Fruit fly (Drosophila melanogaster): ENCODE results near the gene CG11841.

The CG11841 gene

dm6 chr3R:29088938-29089661, 38.2 kb downstream of the CG11841 start (continued):
- peak; percentile 21 for TF ChIP-seq YL-1 (GFP tag; optimal IDR thresholded peaks at IDR 0.05)
- TF ChIP-seq fd3F (GFP tag; optimal IDR thresholded peaks at IDR 0.05) = peak; percentile 56
- no peak for TF ChIP-seq pzg (GFP tag; optimal IDR thresholded peaks at IDR 0.05)
- no peak for TF ChIP-seq rib (GFP tag; IDR thresholded peaks at IDR 0.05)
- peak; percentile 48 for TF ChIP-seq Mes4 (GFP tag; optimal IDR thresholded peaks at IDR 0.05)
- TF ChIP-seq gcm2 (GFP tag; optimal IDR thresholded peaks at IDR 0.05) = no peak
- TF ChIP-seq ttk (GFP tag; IDR thresholded peaks at IDR 0.05) = 0 out of 2 replicates have a peak, but pooled peaks have one; percentile 20
- TF ChIP-seq Doc2 (GFP tag; IDR thresholded peaks at IDR 0.05) = peak; percentile 17; the same call in 1 of the 2 replicates
- no peak for TF ChIP-seq CG15479 (GFP tag; optimal IDR thresholded peaks at IDR 0.05)
- peak; percentile 53 for TF ChIP-seq en (GFP tag; optimal IDR thresholded peaks at IDR 0.05)
- TF ChIP-seq bbx (GFP tag; IDR thresholded peaks at IDR 0.05; ENCODE audit: partially characterized antibody) = no peak
- peak; percentile 56; the same call in 2 of the 3 replicates for TF ChIP-seq zfh1 (GFP tag; IDR thresholded peaks at IDR 0.05)
- TF ChIP-seq ato (GFP tag; IDR thresholded peaks at IDR 0.05; ENCODE audit: partially characterized antibody) = no peak
- peak; percentile 23 for TF ChIP-seq twi (tag; optimal IDR thresholded peaks at IDR 0.05)
- peak; percentile 18 for TF ChIP-seq pros (GFP tag; optimal IDR thresholded peaks at IDR 0.05)
- TF ChIP-seq ATbp (GFP tag; optimal IDR thresholded peaks at IDR 0.05) = peak; percentile 81
- peak; percentile 77 for TF ChIP-seq lmd (GFP tag; IDR thresholded peaks at IDR 0.05)
- no peak for TF ChIP-seq zen2 (GFP tag; IDR thresholded peaks at IDR 0.05; ENCODE audit: partially characterized antibody)
- TF ChIP-seq CG12391 (tag; optimal IDR thresholded peaks at IDR 0.05) = peak; percentile 82
- TF ChIP-seq fd102C (GFP tag; optimal IDR thresholded peaks at IDR 0.05) = no peak
- no peak for TF ChIP-seq pan (optimal IDR thresholded peaks at IDR 0.05)
- peak in 1 of 2 experiments; percentile 68 for TF ChIP-seq pan (GFP tag; optimal IDR thresholded peaks at IDR 0.05 in 1 of 2, IDR thresholded peaks at IDR 0.05 in 1 of 2)
- peak; percentile 6 for TF ChIP-seq CG12299 (tag; optimal IDR thresholded peaks at IDR 0.05)
- TF ChIP-seq ab (GFP tag; optimal IDR thresholded peaks at IDR 0.05) = no peak
- peak; percentile 31 for TF ChIP-seq CG13624 (GFP tag; optimal IDR thresholded peaks at IDR 0.05)
- TF ChIP-seq corto (GFP tag; optimal IDR thresholded peaks at IDR 0.05) = peak; percentile 2
- peak; percentile 76 for TF ChIP-seq Meics (GFP tag; optimal IDR thresholded peaks at IDR 0.05)
- peak; percentile 24 for TF ChIP-seq CG3163 (GFP tag; optimal IDR thresholded peaks at IDR 0.05)
- no peak for TF ChIP-seq CG13287 (GFP tag; IDR thresholded peaks at IDR 0.05; ENCODE audit: partially characterized antibody)
- TF ChIP-seq dimm (GFP tag; IDR thresholded peaks at IDR 0.05) = no peak
- TF ChIP-seq CG8388 (GFP tag; optimal IDR thresholded peaks at IDR 0.05) = peak; percentile 78
- peak; percentile 58 for TF ChIP-seq sd (tag; optimal IDR thresholded peaks at IDR 0.05)
- peak; percentile 28 for TF ChIP-seq disco-r (GFP tag; optimal IDR thresholded peaks at IDR 0.05)
- no peak for TF ChIP-seq sima (GFP tag; optimal IDR thresholded peaks at IDR 0.05)
- peak; percentile 11 for TF ChIP-seq CG4328 (GFP tag; optimal IDR thresholded peaks at IDR 0.05)
- TF ChIP-seq Doc3 (GFP tag; IDR thresholded peaks at IDR 0.05; ENCODE audit: partially characterized antibody) = no peak
- TF ChIP-seq az2 (GFP tag; optimal IDR thresholded peaks at IDR 0.05) = peak; percentile 67
- TF ChIP-seq caup (GFP tag; optimal IDR thresholded peaks at IDR 0.05; ENCODE audit: severe bottlenecking) = peak; percentile 54
- peak; percentile 52 for TF ChIP-seq CG8944 (GFP tag; optimal IDR thresholded peaks at IDR 0.05)
- peak; percentile 77 for TF ChIP-seq dysf (GFP tag; IDR thresholded peaks at IDR 0.05)
- peak; percentile 55 for TF ChIP-seq CG12155 (GFP tag; optimal IDR thresholded peaks at IDR 0.05)
- TF ChIP-seq vnd (GFP tag; IDR thresholded peaks at IDR 0.05; ENCODE audit: partially characterized antibody) = no peak
- peak; percentile 36 for TF ChIP-seq Six4 (GFP tag; optimal IDR thresholded peaks at IDR 0.05)
- peak; percentile 6 for TF ChIP-seq CrebB (tag; optimal IDR thresholded peaks at IDR 0.05)
- TF ChIP-seq Kr (GFP tag; optimal IDR thresholded peaks at IDR 0.05) = no peak
- peak; percentile 57; the same call in 1 of the 3 replicates for TF ChIP-seq jigr1 (GFP tag; IDR thresholded peaks at IDR 0.05)
- TF ChIP-seq pb (GFP tag; optimal IDR thresholded peaks at IDR 0.05) = no peak
- TF ChIP-seq CG12219 (GFP tag; optimal IDR thresholded peaks at IDR 0.05) = peak; percentile 64
- peak; percentile 37 for TF ChIP-seq CG4707 (GFP tag; optimal IDR thresholded peaks at IDR 0.05)
